Fruit fly (Drosophila melanogaster) whole organism, embryonic: ENCODE results near the gene IntS6.

Experiments used
- Atf6 ChIP-seq: fragments of 200-800 bp; sonication (Bioruptor generic); IDR thresholded peaks from 2 replicates; pipeline ENCODE4 v1.3.6; 2022; ENCODE audit warnings: missing biosample characterization, missing genetic modification characterization
- CG12236 ChIP-seq: fragments of 200-800 bp; sonication (Bioruptor generic); optimal IDR thresholded peaks from 2 replicates; lab custom pipeline; 2016; ENCODE audit warnings: missing biosample characterization, missing genetic modification characterization
- CG13624 ChIP-seq: fragments of 200-800 bp; sonication (Bioruptor generic); optimal IDR thresholded peaks from 2 replicates; lab custom pipeline; 2016; ENCODE audit warnings: missing biosample characterization, missing genetic modification characterization
- CG16813 ChIP-seq: fragments of 200-800 bp; sonication (Bioruptor generic); IDR thresholded peaks from 3 replicates; pipeline ENCODE4 v1.3.6; 2022; ENCODE audit warnings: missing biosample characterization, missing genetic modification characterization; ENCODE audit not compliant: partially characterized antibody
- CG17328 ChIP-seq: fragments of 200-800 bp; sonication (Bioruptor generic); IDR thresholded peaks from 2 replicates; pipeline ENCODE4 v1.3.6; 2022; ENCODE audit warnings: missing biosample characterization, missing genetic modification characterization
- CG17612 ChIP-seq: fragments of 200-800 bp; sonication (Bioruptor generic); IDR thresholded peaks from 2 replicates; pipeline ENCODE4 v1.3.6; 2022; ENCODE audit warnings: missing biosample characterization, missing genetic modification characterization
- CG18764 ChIP-seq: fragments of 200-800 bp; sonication (Bioruptor generic); optimal IDR thresholded peaks from 3 replicates; lab custom pipeline; 2016; ENCODE audit warnings: missing biosample characterization, missing genetic modification characterization
- CG2129 ChIP-seq: fragments of 200-800 bp; sonication (Bioruptor generic); IDR thresholded peaks from 2 replicates; pipeline ENCODE4 v1.3.6; 2022; ENCODE audit warnings: missing biosample characterization, missing genetic modification characterization; ENCODE audit not compliant: partially characterized antibody
- CG2202 ChIP-seq: fragments of 200-800 bp; sonication (Bioruptor generic); optimal IDR thresholded peaks from 2 replicates; lab custom pipeline; 2018; ENCODE audit warnings: missing biosample characterization, mild to moderate bottlenecking, missing genetic modification characterization
- CG30403 ChIP-seq: fragments of 200-800 bp; sonication (Bioruptor generic); optimal IDR thresholded peaks from 3 replicates; lab custom pipeline; 2016; ENCODE audit warnings: missing biosample characterization, missing genetic modification characterization
- CG30431 ChIP-seq: fragments of 200-800 bp; sonication (Bioruptor generic); optimal IDR thresholded peaks from 2 replicates; lab custom pipeline; 2017; ENCODE audit warnings: missing biosample characterization, missing genetic modification characterization
- CG31365 ChIP-seq: fragments of 200-800 bp; sonication (Bioruptor generic); optimal IDR thresholded peaks from 2 replicates; lab custom pipeline; 2018; ENCODE audit warnings: missing biosample characterization, mild to moderate bottlenecking, missing genetic modification characterization
- CG3163 ChIP-seq: fragments of 200-800 bp; sonication (Bioruptor generic); optimal IDR thresholded peaks from 3 replicates; lab custom pipeline; 2016; ENCODE audit warnings: missing biosample characterization, missing genetic modification characterization
- CG32767 ChIP-seq: fragments of 200-800 bp; sonication (Bioruptor generic); IDR thresholded peaks from 2 replicates; pipeline ENCODE4 v1.3.6; 2022; ENCODE audit warnings: missing biosample characterization, missing genetic modification characterization
- CG3407 ChIP-seq: fragments of 200-800 bp; sonication (Bioruptor generic); optimal IDR thresholded peaks from 2 replicates; lab custom pipeline; 2018; ENCODE audit warnings: missing biosample characterization, mild to moderate bottlenecking, missing genetic modification characterization
- CG6175 ChIP-seq: fragments of 200-800 bp; sonication (Bioruptor generic); IDR thresholded peaks from 3 replicates; pipeline ENCODE4 v1.3.6; 2022; ENCODE audit warnings: missing biosample characterization, missing genetic modification characterization
- CG6791 ChIP-seq: fragments of 200-800 bp; sonication (Bioruptor generic); IDR thresholded peaks from 3 replicates; pipeline ENCODE4 v1.3.6; 2022; ENCODE audit warnings: missing biosample characterization, missing genetic modification characterization; ENCODE audit not compliant: partially characterized antibody
- CG8924 ChIP-seq: fragments of 200-800 bp; optimal IDR thresholded peaks from 3 replicates; lab custom pipeline; 2019; ENCODE audit warnings: missing biosample characterization, mild to moderate bottlenecking, missing genetic modification characterization, moderate library complexity
- CG9727 ChIP-seq: fragments of 200-800 bp; sonication (Bioruptor generic); optimal IDR thresholded peaks from 3 replicates; lab custom pipeline; 2017; ENCODE audit warnings: missing biosample characterization, mild to moderate bottlenecking, missing genetic modification characterization
- CG9797 ChIP-seq: fragments of 200-800 bp; sonication (Bioruptor generic); optimal IDR thresholded peaks from 3 replicates; lab custom pipeline; 2018; ENCODE audit warnings: missing biosample characterization, mild to moderate bottlenecking, missing genetic modification characterization
- Dip2 ChIP-seq: fragments of 200-800 bp; sonication (Bioruptor generic); IDR thresholded peaks from 2 replicates; pipeline ENCODE4 v1.3.6; 2022; ENCODE audit warnings: missing biosample characterization, missing genetic modification characterization
- Dp ChIP-seq: fragments of 200-800 bp; sonication (Bioruptor generic); optimal IDR thresholded peaks from 2 replicates; lab custom pipeline; 2018; ENCODE audit warnings: missing biosample characterization, mild to moderate bottlenecking, missing genetic modification characterization, moderate library complexity
- E2f1 ChIP-seq: fragments of 200-800 bp; sonication (Bioruptor generic); IDR thresholded peaks from 2 replicates; pipeline ENCODE4 v1.3.6; 2022; ENCODE audit warnings: missing biosample characterization, missing genetic modification characterization
- ERR ChIP-seq: fragments of 200-800 bp; sonication (Bioruptor generic); optimal IDR thresholded peaks from 2 replicates; lab custom pipeline; 2016; ENCODE audit warnings: missing biosample characterization, missing genetic modification characterization
- HLH4C ChIP-seq: fragments of 200-800 bp; sonication (Bioruptor generic); IDR thresholded peaks from 3 replicates; pipeline ENCODE4 v1.3.6; 2022; ENCODE audit warnings: missing biosample characterization, missing genetic modification characterization; ENCODE audit not compliant: partially characterized antibody
- Lim3 ChIP-seq: fragments of 200-800 bp; sonication (Bioruptor generic); IDR thresholded peaks from 2 replicates; pipeline ENCODE4 v1.3.6; 2022; ENCODE audit warnings: missing biosample characterization, missing genetic modification characterization
- Mrtf ChIP-seq: fragments of 200-800 bp; sonication (Bioruptor generic); IDR thresholded peaks from 3 replicates; pipeline ENCODE4 v1.3.6; 2022; ENCODE audit warnings: missing biosample characterization, missing genetic modification characterization
- Myb ChIP-seq: fragments of 200-800 bp; sonication (Bioruptor generic); optimal IDR thresholded peaks from 2 replicates; lab custom pipeline; 2016; ENCODE audit warnings: missing biosample characterization, missing genetic modification characterization
- Nf-YB ChIP-seq: fragments of 200-800 bp; sonication (Bioruptor generic); optimal IDR thresholded peaks from 3 replicates; lab custom pipeline; 2019; ENCODE audit warnings: missing biosample characterization, mild to moderate bottlenecking, missing genetic modification characterization, moderate library complexity
- NfI ChIP-seq: fragments of 200-800 bp; sonication (Bioruptor generic); optimal IDR thresholded peaks from 3 replicates; lab custom pipeline; 2018; ENCODE audit warnings: missing biosample characterization, mild to moderate bottlenecking, missing genetic modification characterization, moderate library complexity
- YL-1 ChIP-seq: fragments of 200-800 bp; sonication (Bioruptor generic); optimal IDR thresholded peaks from 3 replicates; lab custom pipeline; 2017; ENCODE audit warnings: missing biosample characterization, mild to moderate bottlenecking, missing genetic modification characterization
- ac ChIP-seq: fragments of 200-800 bp; sonication (Bioruptor generic); optimal IDR thresholded peaks from 3 replicates; lab custom pipeline; 2017; ENCODE audit warnings: missing biosample characterization, mild to moderate bottlenecking, missing genetic modification characterization
- btn ChIP-seq: fragments of 200-800 bp; sonication (Bioruptor generic); optimal IDR thresholded peaks from 2 replicates; lab custom pipeline; 2016; ENCODE audit warnings: missing biosample characterization, missing genetic modification characterization
- corto ChIP-seq: fragments of 200-800 bp; sonication (Bioruptor generic); optimal IDR thresholded peaks from 2 replicates; lab custom pipeline; 2016; ENCODE audit warnings: missing biosample characterization, mild to moderate bottlenecking, missing genetic modification characterization, moderate library complexity
- dimm ChIP-seq: fragments of 200-800 bp; sonication (Bioruptor generic); IDR thresholded peaks from 2 replicates; pipeline ENCODE4 v1.3.6; 2022; ENCODE audit warnings: missing biosample characterization, missing genetic modification characterization
- dpn ChIP-seq, 2 experiments: fragments of 200-800 bp; sonication (Bioruptor generic); optimal IDR thresholded peaks; 3 replicates each; lab custom pipeline; 2016; ENCODE audit warnings: missing biosample characterization in 2 of 2, missing genetic modification characterization in 2 of 2
- ewg ChIP-seq: fragments of 200-800 bp; sonication (Bioruptor generic); optimal IDR thresholded peaks from 3 replicates; lab custom pipeline; 2017; ENCODE audit warnings: mild to moderate bottlenecking, missing biosample characterization, missing genetic modification reagents, missing genetic modification characterization
- fu2 ChIP-seq: fragments of 200-800 bp; sonication (Bioruptor generic); optimal IDR thresholded peaks from 2 replicates; lab custom pipeline; 2016; ENCODE audit warnings: missing biosample characterization, missing genetic modification characterization
- inv ChIP-seq: fragments of 200-800 bp; sonication (Bioruptor generic); IDR thresholded peaks from 2 replicates; pipeline ENCODE4 v1.3.6; 2022; ENCODE audit warnings: missing biosample characterization, missing genetic modification characterization; ENCODE audit not compliant: partially characterized antibody
- jing ChIP-seq: fragments of 200-800 bp; sonication (Bioruptor generic); optimal IDR thresholded peaks from 2 replicates; lab custom pipeline; 2018; ENCODE audit warnings: missing biosample characterization, mild to moderate bottlenecking, missing genetic modification characterization
- lbe ChIP-seq: fragments of 200-800 bp; sonication (Bioruptor generic); optimal IDR thresholded peaks from 2 replicates; lab custom pipeline; 2016; ENCODE audit warnings: missing biosample characterization, mild to moderate bottlenecking, missing genetic modification characterization
- luna ChIP-seq: fragments of 200-800 bp; sonication (Bioruptor generic); optimal IDR thresholded peaks from 2 replicates; lab custom pipeline; 2016; ENCODE audit warnings: missing biosample characterization, missing genetic modification characterization
- odd ChIP-seq: fragments of 200-800 bp; sonication (Bioruptor generic); optimal IDR thresholded peaks from 2 replicates; lab custom pipeline; 2017; ENCODE audit warnings: missing biosample characterization, mild to moderate bottlenecking, missing genetic modification characterization
- scrt ChIP-seq: fragments of 200-800 bp; sonication (Bioruptor generic); optimal IDR thresholded peaks from 2 replicates; lab custom pipeline; 2018; ENCODE audit warnings: missing biosample characterization, mild to moderate bottlenecking, missing genetic modification characterization, moderate library complexity
- ssp ChIP-seq: fragments of 200-800 bp; sonication (Bioruptor generic); IDR thresholded peaks from 2 replicates; pipeline ENCODE4 v1.3.6; 2022; ENCODE audit warnings: missing biosample characterization, missing genetic modification characterization
- stwl ChIP-seq: fragments of 200-800 bp; sonication (Bioruptor generic); optimal IDR thresholded peaks from 3 replicates; lab custom pipeline; 2018; ENCODE audit warnings: missing biosample characterization, mild to moderate bottlenecking, missing genetic modification characterization, moderate library complexity
- tio ChIP-seq: fragments of 200-800 bp; sonication (Bioruptor generic); optimal IDR thresholded peaks from 2 replicates; lab custom pipeline; 2017; ENCODE audit warnings: missing biosample characterization, missing genetic modification characterization, inconsistent platforms
- trem ChIP-seq: fragments of 200-800 bp; optimal IDR thresholded peaks from 3 replicates; lab custom pipeline; 2019; ENCODE audit warnings: missing biosample characterization, mild to moderate bottlenecking, missing genetic modification characterization, moderate library complexity
- z ChIP-seq: fragments of 200-800 bp; sonication (Bioruptor generic); IDR thresholded peaks from 3 replicates; pipeline ENCODE4 v1.3.6; 2022; ENCODE audit warnings: missing biosample characterization, missing genetic modification characterization
- zf30C ChIP-seq: fragments of 200-800 bp; sonication (Bioruptor generic); optimal IDR thresholded peaks from 3 replicates; lab custom pipeline; 2018; ENCODE audit warnings: missing biosample characterization, mild to moderate bottlenecking, missing genetic modification characterization
- zfh2 ChIP-seq: fragments of 200-800 bp; sonication (Bioruptor generic); optimal IDR thresholded peaks from 2 replicates; lab custom pipeline; 2016; ENCODE audit warnings: missing biosample characterization, missing genetic modification characterization

The IntS6 gene

dm6 chrX:5724744-5725185 lies 22.3 kb downstream of the IntS6 start (continued):
- TF ChIP-seq trem (tag; lab: Kevin White, UChicago), result no peak
- TF ChIP-seq luna (GFP tag; lab: Kevin White, UChicago), result no peak
- TF ChIP-seq inv (GFP tag; lab: Robert Waterston, UW), result no peak
- TF ChIP-seq CG30431 (GFP tag; lab: Kevin White, UChicago), result peak; percentile 17
- no peak for TF ChIP-seq CG2129
- TF ChIP-seq zfh2 (GFP tag; lab: Kevin White, UChicago), result peak; percentile 10
- peak; percentile 54 for TF ChIP-seq ewg (GFP tag; lab: Kevin White, UChicago)
- no peak; the same call in none of the 2 replicates for TF ChIP-seq CG17328 (GFP tag; lab: Robert Waterston, UW)
- TF ChIP-seq CG17612 (GFP tag; lab: Robert Waterston, UW), result no peak
- peak; percentile 32 to 46 for TF ChIP-seq dpn (GFP tag; optimal IDR thresholded peaks at IDR 0.05; lab: Kevin White, UChicago)
- TF ChIP-seq CG30403 (GFP tag; lab: Kevin White, UChicago), result peak; percentile 32
- TF ChIP-seq HLH4C, result no peak
- TF ChIP-seq lbe (GFP tag; lab: Kevin White, UChicago), result no peak
- 0 out of 2 replicates have a peak, but pooled peaks have one; percentile 25 for TF ChIP-seq E2f1 (GFP tag; lab: Robert Waterston, UW)
- no peak for TF ChIP-seq jing
- no peak for TF ChIP-seq CG13624 (GFP tag; lab: Kevin White, UChicago)
- no peak for TF ChIP-seq Lim3 (GFP tag; lab: Robert Waterston, UW)
- peak; percentile 82 for TF ChIP-seq CG3407
- TF ChIP-seq Mrtf (GFP tag; lab: Robert Waterston, UW), result peak; percentile 44; the same call in 1 of the 3 replicates
- TF ChIP-seq ac (GFP tag; lab: Kevin White, UChicago), result peak; percentile 22
- peak; percentile 29 for TF ChIP-seq Nf-YB (GFP tag; lab: Kevin White, UChicago)
- TF ChIP-seq tio (GFP tag; lab: Kevin White, UChicago), result peak; percentile 25
- no peak for TF ChIP-seq Dp (GFP tag; lab: Kevin White, UChicago)
- no peak for TF ChIP-seq scrt
- TF ChIP-seq ssp, result peak; percentile 47
- TF ChIP-seq NfI (GFP tag; lab: Kevin White, UChicago), result no peak
- no peak for TF ChIP-seq fu2 (GFP tag; lab: Kevin White, UChicago)
- TF ChIP-seq zf30C (GFP tag; lab: Kevin White, UChicago), result no peak
- TF ChIP-seq CG31365 (tag; lab: Kevin White, UChicago), result no peak
- TF ChIP-seq CG2202 (tag; lab: Kevin White, UChicago), result peak; percentile 59
- no peak for TF ChIP-seq corto
- TF ChIP-seq CG8924 (tag; lab: Kevin White, UChicago), result no peak
- TF ChIP-seq btn (GFP tag; lab: Kevin White, UChicago), result peak; percentile 8
- no peak for TF ChIP-seq Atf6 (GFP tag; lab: Robert Waterston, UW)
- no peak for TF ChIP-seq z (GFP tag; lab: Robert Waterston, UW)
- TF ChIP-seq CG6175 (GFP tag; lab: Robert Waterston, UW), result no peak
- peak; percentile 26 for TF ChIP-seq CG12236 (GFP tag; lab: Kevin White, UChicago)
- no peak for TF ChIP-seq CG16813 (GFP tag; lab: Robert Waterston, UW)
- no peak for TF ChIP-seq CG6791
- TF ChIP-seq YL-1, result no peak
- no peak for TF ChIP-seq CG18764
- peak; percentile 18; the same call in 1 of the 2 replicates for TF ChIP-seq dimm (GFP tag; lab: Robert Waterston, UW)
- TF ChIP-seq Myb (GFP tag; lab: Kevin White, UChicago), result peak; percentile 4
- no peak for TF ChIP-seq CG32767 (GFP tag; lab: Robert Waterston, UW)
- no peak for TF ChIP-seq Dip2 (GFP tag; lab: Robert Waterston, UW)
- no peak for TF ChIP-seq CG9797 (GFP tag; lab: Kevin White, UChicago)
- peak; percentile 52 for TF ChIP-seq CG9727 (GFP tag; lab: Kevin White, UChicago)
- TF ChIP-seq stwl (tag; lab: Kevin White, UChicago), result no peak
- TF ChIP-seq CG3163 (GFP tag; lab: Kevin White, UChicago), result no peak
- no peak for TF ChIP-seq ERR (GFP tag; lab: Kevin White, UChicago)
- no peak for TF ChIP-seq odd (GFP tag; lab: Kevin White, UChicago)
